Fruit fly (Drosophila melanogaster) whole organism, embryonic: ENCODE results near the gene Prim1.

ENCODE experiments used
- Adf1 ChIP-seq: fragments of 200-800 bp; sonication (Bioruptor generic); IDR thresholded peaks from 2 replicates; pipeline ENCODE4 v1.3.6; 2022; ENCODE audit warnings: missing biosample characterization, missing genetic modification characterization
- Blimp-1 ChIP-seq: fragments of 200-800 bp; sonication (Bioruptor generic); optimal IDR thresholded peaks from 3 replicates; lab custom pipeline; 2018; ENCODE audit warnings: missing biosample characterization, missing genetic modification characterization, mild to moderate bottlenecking, moderate library complexity, missing genetic modification reagents
- C15 ChIP-seq: fragments of 200-800 bp; sonication (Bioruptor generic); IDR thresholded peaks from 3 replicates; pipeline ENCODE4 v1.3.6; 2022; ENCODE audit warnings: missing biosample characterization, missing genetic modification characterization
- CG11247 ChIP-seq: fragments of 200-800 bp; sonication (Bioruptor generic); IDR thresholded peaks from 2 replicates; pipeline ENCODE4 v1.3.6; 2022; ENCODE audit warnings: missing biosample characterization, missing genetic modification characterization
- CG11456 ChIP-seq: fragments of 200-800 bp; sonication (Bioruptor generic); IDR thresholded peaks from 3 replicates; pipeline ENCODE4 v1.3.6; 2022; ENCODE audit warnings: missing biosample characterization, missing genetic modification characterization
- CG11504 ChIP-seq: fragments of 200-800 bp; sonication (Bioruptor generic); optimal IDR thresholded peaks from 3 replicates; lab custom pipeline; 2019; ENCODE audit warnings: missing biosample characterization, mild to moderate bottlenecking, missing genetic modification characterization, moderate library complexity
- CG14710 ChIP-seq: fragments of 200-800 bp; sonication (Bioruptor generic); optimal IDR thresholded peaks from 3 replicates; lab custom pipeline; 2019; ENCODE audit warnings: missing biosample characterization, mild to moderate bottlenecking, missing genetic modification characterization, moderate library complexity
- CG15269 ChIP-seq: fragments of 200-800 bp; sonication (Bioruptor generic); optimal IDR thresholded peaks from 2 replicates; lab custom pipeline; 2018; ENCODE audit warnings: missing biosample characterization, mild to moderate bottlenecking, missing genetic modification characterization, moderate library complexity
- CG17912 ChIP-seq: fragments of 200-800 bp; sonication (Bioruptor generic); optimal IDR thresholded peaks from 2 replicates; lab custom pipeline; 2018; ENCODE audit warnings: missing biosample characterization, mild to moderate bottlenecking, missing genetic modification characterization
- CG30431 ChIP-seq: fragments of 200-800 bp; sonication (Bioruptor generic); optimal IDR thresholded peaks from 2 replicates; lab custom pipeline; 2017; ENCODE audit warnings: missing biosample characterization, missing genetic modification characterization
- CG4404 ChIP-seq: fragments of 200-800 bp; sonication (Bioruptor generic); IDR thresholded peaks from 2 replicates; pipeline ENCODE4 v1.3.6; 2022; ENCODE audit warnings: missing biosample characterization, missing genetic modification characterization
- CG5953 ChIP-seq: fragments of 200-800 bp; sonication (Bioruptor generic); IDR thresholded peaks from 2 replicates; pipeline ENCODE4 v1.3.6; 2022; ENCODE audit warnings: missing biosample characterization, missing genetic modification characterization
- CG6175 ChIP-seq: fragments of 200-800 bp; sonication (Bioruptor generic); IDR thresholded peaks from 3 replicates; pipeline ENCODE4 v1.3.6; 2022; ENCODE audit warnings: missing biosample characterization, missing genetic modification characterization
- CG6791 ChIP-seq: fragments of 200-800 bp; sonication (Bioruptor generic); IDR thresholded peaks from 3 replicates; pipeline ENCODE4 v1.3.6; 2022; ENCODE audit warnings: missing biosample characterization, missing genetic modification characterization; ENCODE audit not compliant: partially characterized antibody
- CG9932 ChIP-seq: fragments of 200-800 bp; sonication (Bioruptor generic); IDR thresholded peaks from 2 replicates; pipeline ENCODE4 v1.3.6; 2022; ENCODE audit warnings: missing biosample characterization, missing genetic modification characterization
- Deaf1 ChIP-seq: fragments of 200-800 bp; optimal IDR thresholded peaks from 3 replicates; lab custom pipeline; 2019; ENCODE audit warnings: missing biosample characterization, mild to moderate bottlenecking, missing genetic modification characterization, moderate library complexity
- Dfd ChIP-seq, 2 experiments: fragments of >200 bp; optimal IDR thresholded peaks; 2 replicates each; lab custom pipeline; 2017; ENCODE audit warnings: missing biosample characterization in 2 of 2, missing genetic modification characterization in 2 of 2
- Ets65A ChIP-seq: fragments of 200-800 bp; sonication (Bioruptor generic); peaks from one replicate; lab custom pipeline; 2016; ENCODE audit warnings: missing biosample characterization, missing genetic modification characterization
- Gsc ChIP-seq: fragments of 200-800 bp; sonication (Bioruptor generic); IDR thresholded peaks from 2 replicates; pipeline ENCODE4 v1.3.6; 2022; ENCODE audit warnings: missing biosample characterization, missing genetic modification characterization
- H15 ChIP-seq: fragments of 200-800 bp; sonication (Bioruptor generic); IDR thresholded peaks from 3 replicates; pipeline ENCODE4 v1.3.6; 2022; ENCODE audit warnings: missing biosample characterization, missing genetic modification characterization
- H2.0 ChIP-seq: fragments of 200-800 bp; sonication (Bioruptor generic); IDR thresholded peaks from 2 replicates; pipeline ENCODE4 v1.3.6; 2022; ENCODE audit warnings: missing biosample characterization, missing genetic modification characterization
- Hr78 ChIP-seq, 2 experiments: fragments of 200-800 bp in 1 of 2; fragments of >200 bp in 1 of 2; sonication (Bioruptor generic) in 1 of 2; optimal IDR thresholded peaks; 2 replicates each; lab custom pipeline; 2017 to 2019; ENCODE audit warnings: missing biosample characterization in 2 of 2, missing genetic modification characterization in 2 of 2, mild to moderate bottlenecking in 1 of 2, moderate library complexity in 1 of 2
- MESR4 ChIP-seq: fragments of 200-800 bp; sonication (Bioruptor generic); optimal IDR thresholded peaks from 2 replicates; lab custom pipeline; 2018; ENCODE audit warnings: missing biosample characterization, mild to moderate bottlenecking, missing genetic modification characterization, moderate library complexity
- Ravus ChIP-seq: fragments of 200-800 bp; sonication (Bioruptor generic); IDR thresholded peaks from 2 replicates; pipeline ENCODE4 v1.3.6; 2022; ENCODE audit warnings: missing biosample characterization, missing genetic modification characterization
- al ChIP-seq: fragments of 200-800 bp; sonication (Bioruptor generic); IDR thresholded peaks from 2 replicates; pipeline ENCODE4 v1.3.6; 2022; ENCODE audit warnings: missing biosample characterization, missing genetic modification characterization
- bbx ChIP-seq: fragments of 200-800 bp; sonication (Bioruptor generic); IDR thresholded peaks from 2 replicates; pipeline ENCODE4 v1.3.6; 2022; ENCODE audit warnings: missing biosample characterization, missing genetic modification characterization; ENCODE audit not compliant: partially characterized antibody
- chinmo ChIP-seq: fragments of 200-800 bp; sonication (Bioruptor generic); IDR thresholded peaks from 4 replicates; pipeline ENCODE4 v1.3.6; 2022; ENCODE audit warnings: missing biosample characterization, missing genetic modification characterization; ENCODE audit not compliant: partially characterized antibody
- dmrt99B ChIP-seq: fragments of 200-800 bp; sonication (Bioruptor generic); optimal IDR thresholded peaks from 2 replicates; lab custom pipeline; 2018; ENCODE audit warnings: missing biosample characterization, mild to moderate bottlenecking, missing genetic modification characterization, moderate library complexity
- h ChIP-seq: fragments of >200 bp; optimal IDR thresholded peaks from 2 replicates; lab custom pipeline; 2017
- klu ChIP-seq: fragments of 200-800 bp; sonication (Bioruptor generic); IDR thresholded peaks from 2 replicates; pipeline ENCODE4 v1.3.6; 2022; ENCODE audit warnings: missing biosample characterization, missing genetic modification characterization
- kni ChIP-seq: fragments of 200-800 bp; sonication (Bioruptor generic); optimal IDR thresholded peaks from 3 replicates; lab custom pipeline; 2017; ENCODE audit warnings: mild to moderate bottlenecking, missing biosample characterization, missing genetic modification reagents, missing genetic modification characterization
- nom ChIP-seq: fragments of 200-800 bp; sonication (Bioruptor generic); optimal IDR thresholded peaks from 2 replicates; lab custom pipeline; 2017; ENCODE audit warnings: missing biosample characterization, missing genetic modification characterization, mild to moderate bottlenecking, moderate library complexity, missing genetic modification reagents
- pros ChIP-seq: fragments of 200-800 bp; sonication (Bioruptor generic); optimal IDR thresholded peaks from 3 replicates; lab custom pipeline; 2019; ENCODE audit warnings: missing biosample characterization, mild to moderate bottlenecking, missing genetic modification characterization, moderate library complexity
- sd ChIP-seq: fragments of 200-800 bp; sonication (Bioruptor generic); optimal IDR thresholded peaks from 3 replicates; lab custom pipeline; 2018; ENCODE audit warnings: missing biosample characterization, mild to moderate bottlenecking, missing genetic modification characterization, moderate library complexity
- sens ChIP-seq: fragments of 200-800 bp; sonication (Bioruptor generic); peaks from one replicate; lab custom pipeline; 2016; ENCODE audit warnings: missing biosample characterization, missing genetic modification characterization
- sna ChIP-seq: fragments of 200-800 bp; sonication (Bioruptor generic); IDR thresholded peaks from 2 replicates; pipeline ENCODE4 v1.3.6; 2022; ENCODE audit warnings: missing biosample characterization, missing genetic modification characterization; ENCODE audit not compliant: partially characterized antibody
- sqz ChIP-seq: fragments of 200-800 bp; sonication (Bioruptor generic); optimal IDR thresholded peaks from 3 replicates; lab custom pipeline; 2018; ENCODE audit warnings: missing biosample characterization, mild to moderate bottlenecking, missing genetic modification characterization
- vvl ChIP-seq: fragments of 200-800 bp; sonication (Bioruptor generic); IDR thresholded peaks from 2 replicates; pipeline ENCODE4 v1.3.6; 2022; ENCODE audit warnings: missing biosample characterization, missing genetic modification characterization
- wor ChIP-seq: fragments of 200-800 bp; sonication (Bioruptor generic); IDR thresholded peaks from 2 replicates; pipeline ENCODE4 v1.3.6; 2022; ENCODE audit warnings: missing biosample characterization, missing genetic modification characterization

The Prim1 gene

DNA sequence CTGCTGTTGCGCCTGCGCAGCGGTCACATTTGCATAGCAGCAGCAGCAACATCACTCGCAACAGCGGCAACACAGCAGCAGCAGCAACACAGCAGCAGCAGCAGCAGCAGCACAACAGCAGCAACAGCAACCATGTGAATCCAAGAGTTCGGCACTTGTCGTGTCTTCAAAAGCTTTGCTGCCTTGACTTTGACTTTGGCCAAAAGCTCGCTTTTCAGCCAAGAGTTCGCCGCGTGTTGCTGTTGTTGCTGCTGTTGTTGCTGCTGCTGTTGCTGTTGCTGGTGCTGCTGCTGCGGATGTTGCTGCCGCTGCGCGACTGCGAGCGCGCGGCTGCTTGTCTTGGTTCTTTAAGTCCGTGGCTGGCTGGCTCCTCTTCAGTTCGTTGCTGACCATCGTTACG lies 31.9 kb downstream of the Prim1 start, which contains the start of gene ImpE1:
ImpE1 (plus strand) TSS at position 371 of the 400 bp plus-strand sequence.
- TF ChIP-seq CG11456 (0 out of 3 replicates have a peak, but pooled peaks have one; percentile 5), al (GFP tag; lab: Robert Waterston, UW) (no peak), CG5953 (GFP tag; lab: Robert Waterston, UW) (no peak), klu (GFP tag; lab: Robert Waterston, UW) (0 out of 2 replicates have a peak, but pooled peaks have one; percentile 23), Ravus (GFP tag; lab: Robert Waterston, UW) (no peak), Gsc (GFP tag; lab: Robert Waterston, UW) (no peak), MESR4 (GFP tag; lab: Kevin White, UChicago) (no peak), Dfd (GFP tag; optimal IDR thresholded peaks at IDR 0.05; lab: Kevin White, UChicago) (peak in 1 of 2 experiments; percentile 89), chinmo (0 out of 4 replicates have a peak, but pooled peaks have one; percentile 72), CG6175 (GFP tag; lab: Robert Waterston, UW) (peak; percentile 75; the same call in 2 of the 3 replicates), CG11504 (tag; lab: Kevin White, UChicago) (peak; percentile 96), sna (GFP tag; lab: Robert Waterston, UW) (no peak), CG17912 (GFP tag; lab: Kevin White, UChicago) (no peak), CG6791 (GFP tag; lab: Robert Waterston, UW) (no peak), H15 (GFP tag; lab: Robert Waterston, UW) (no peak), sens (GFP tag; lab: Kevin White, UChicago) (peak; percentile 14), CG14710 (tag; lab: Kevin White, UChicago) (no peak), Deaf1 (tag; lab: Kevin White, UChicago) (peak; percentile 80), Ets65A (peak; percentile 35), Adf1 (GFP tag; lab: Robert Waterston, UW) (peak; percentile 73), vvl (peak; percentile 48; the same call in 1 of the 2 replicates), CG9932 (GFP tag; lab: Robert Waterston, UW) (0 out of 2 replicates have a peak, but pooled peaks have one; percentile 16), nom (GFP tag; lab: Kevin White, UChicago) (peak; percentile 24), bbx (GFP tag; lab: Robert Waterston, UW) (0 out of 2 replicates have a peak, but pooled peaks have one; percentile 8), wor (no peak), dmrt99B (tag; lab: Kevin White, UChicago) (no peak)
- TF ChIP-seq, all 482 proteins: peak for 14

DNA sequence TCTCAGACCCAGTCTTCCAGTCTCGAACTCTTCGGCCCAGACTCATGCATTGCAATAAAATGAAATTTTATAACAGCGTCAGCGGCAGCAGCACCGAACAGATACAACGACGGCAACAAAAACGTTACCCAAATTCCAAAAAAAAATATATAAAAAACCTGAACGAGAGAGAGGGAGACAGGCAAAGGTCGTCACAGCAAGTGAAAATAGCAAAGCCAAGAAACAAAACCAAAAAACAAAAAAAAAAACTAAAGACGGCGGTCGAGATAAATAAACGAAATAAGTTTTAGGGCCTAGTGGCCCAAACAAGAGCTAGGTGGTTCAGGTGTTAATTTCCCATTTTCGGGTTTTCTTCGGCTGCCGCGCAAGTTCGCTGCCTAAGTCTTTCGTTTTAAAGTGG lies 34.0 kb downstream of the Prim1 start:
- TF ChIP-seq CG4404 (GFP tag; lab: Robert Waterston, UW): no peak
- peak; percentile 70 for TF ChIP-seq CG15269
- TF ChIP-seq pros (GFP tag; lab: Kevin White, UChicago): peak; percentile 76
- TF ChIP-seq Ets65A: peak; percentile 62
- peak; percentile 20 for TF ChIP-seq kni (GFP tag; lab: Kevin White, UChicago)
- peak; percentile 96 for TF ChIP-seq sqz (GFP tag; lab: Kevin White, UChicago)
- TF ChIP-seq H2.0: no peak
- peak; percentile 65 for TF ChIP-seq Blimp-1 (GFP tag; lab: Kevin White, UChicago)
- 0 out of 2 replicates have a peak, but pooled peaks have one; percentile 38 for TF ChIP-seq CG11247 (GFP tag; lab: Robert Waterston, UW)
- TF ChIP-seq Hr78 (GFP tag; optimal IDR thresholded peaks at IDR 0.05; lab: Kevin White, UChicago): peak in 1 of 2 experiments; percentile 47
- no peak for TF ChIP-seq C15 (GFP tag; lab: Robert Waterston, UW)
- no peak for TF ChIP-seq CG30431
- TF ChIP-seq h (lab: Kevin White, UChicago): no peak
- peak; percentile 11 for TF ChIP-seq sens (GFP tag; lab: Kevin White, UChicago)
- peak; percentile 14 for TF ChIP-seq sd (tag; lab: Kevin White, UChicago)
- TF ChIP-seq, all 482 proteins: peak for 10
